Fruit fly (Drosophila melanogaster) whole organism, wandering third instar larva: ENCODE results near the gene nkt.

ENCODE experiments used
- Abd-B ChIP-seq: fragments of >200 bp; optimal IDR thresholded peaks from 2 replicates; lab custom pipeline; 2017; ENCODE audit warnings: missing biosample characterization, missing genetic modification characterization
- CG32264 ChIP-seq: fragments of 200-800 bp; sonication (Bioruptor generic); optimal IDR thresholded peaks from 2 replicates; lab custom pipeline; 2016; ENCODE audit warnings: missing biosample characterization, missing genetic modification characterization
- CG9705 ChIP-seq: fragments of 200-800 bp; sonication (Bioruptor generic); optimal IDR thresholded peaks from 2 replicates; lab custom pipeline; 2018; ENCODE audit warnings: missing biosample characterization, mild to moderate bottlenecking, missing genetic modification characterization
- CrebA ChIP-seq: fragments of 200-800 bp; sonication (Bioruptor generic); optimal IDR thresholded peaks from 2 replicates; lab custom pipeline; 2016; ENCODE audit warnings: missing biosample characterization, mild to moderate bottlenecking, missing genetic modification characterization, borderline replicate concordance
- Dfd ChIP-seq: fragments of >200 bp; optimal IDR thresholded peaks from 2 replicates; lab custom pipeline; 2017; ENCODE audit warnings: missing biosample characterization, missing genetic modification characterization
- Dif ChIP-seq: fragments of 200-275, 200-300 bp; sonication (Bioruptor generic); optimal IDR thresholded peaks from 2 replicates; lab custom pipeline; 2018; ENCODE audit warnings: missing biosample characterization, missing genetic modification characterization; ENCODE audit not compliant: partially characterized antibody
- GATAd ChIP-seq: sonication (Bioruptor generic); optimal IDR thresholded peaks from 2 replicates; lab custom pipeline; 2016; ENCODE audit warnings: missing biosample characterization, missing genetic modification characterization
- HLH106 ChIP-seq: fragments of 200-800 bp; optimal IDR thresholded peaks from 3 replicates; lab custom pipeline; 2019; ENCODE audit warnings: missing biosample characterization, mild to moderate bottlenecking, missing genetic modification characterization, moderate library complexity
- Hnf4 ChIP-seq: fragments of 200-800 bp; sonication (Bioruptor generic); optimal IDR thresholded peaks from 2 replicates; lab custom pipeline; 2016; ENCODE audit warnings: missing biosample characterization, mild to moderate bottlenecking, missing genetic modification characterization
- Hr78 ChIP-seq: fragments of >200 bp; optimal IDR thresholded peaks from 2 replicates; lab custom pipeline; 2017; ENCODE audit warnings: missing biosample characterization, missing genetic modification characterization
- Hr83 ChIP-seq: fragments of 200-300 bp; sonication (Bioruptor generic); optimal IDR thresholded peaks from 2 replicates; lab custom pipeline; 2016; ENCODE audit warnings: missing biosample characterization, mild to moderate bottlenecking, missing genetic modification characterization, moderate library complexity; ENCODE audit not compliant: poor library complexity, severe bottlenecking
- Jra ChIP-seq: sonication (Bioruptor generic); optimal IDR thresholded peaks from 2 replicates; lab custom pipeline; 2016; ENCODE audit warnings: missing biosample characterization, missing genetic modification characterization
- Mio ChIP-seq: sonication (Bioruptor generic); optimal IDR thresholded peaks from 2 replicates; lab custom pipeline; 2016; ENCODE audit warnings: missing biosample characterization, missing genetic modification characterization
- Myc ChIP-seq: fragments of >200 bp; optimal IDR thresholded peaks from 2 replicates; lab custom pipeline; 2017
- N ChIP-seq: fragments of >200 bp; optimal IDR thresholded peaks from 2 replicates; lab custom pipeline; 2018; ENCODE audit warnings: missing biosample characterization, missing external identifiers, missing genetic modification characterization
- OdsH ChIP-seq: fragments of 200-800 bp; sonication (Bioruptor generic); optimal IDR thresholded peaks from 2 replicates; lab custom pipeline; 2016; ENCODE audit warnings: missing biosample characterization, mild to moderate bottlenecking, missing genetic modification characterization
- Rel ChIP-seq, 2 experiments: fragments of 200-800 bp; sonication (Bioruptor generic) in 1 of 2; optimal IDR thresholded peaks; 2 replicates in 1 of 2; 3 replicates in 1 of 2; lab custom pipeline; 2016 to 2019; ENCODE audit warnings: mild to moderate bottlenecking in 2 of 2, missing biosample characterization in 2 of 2, missing genetic modification characterization in 2 of 2, moderate library complexity in 1 of 2
- Sp1 ChIP-seq: fragments of 200-800 bp; sonication (Bioruptor generic); optimal IDR thresholded peaks from 3 replicates; lab custom pipeline; 2019; ENCODE audit warnings: missing biosample characterization, mild to moderate bottlenecking, missing genetic modification characterization, moderate library complexity
- Vsx2 ChIP-seq: fragments of 200-300, 225-300 bp; sonication (Bioruptor generic); optimal IDR thresholded peaks from 2 replicates; lab custom pipeline; 2018; ENCODE audit warnings: missing biosample characterization, missing genetic modification characterization; ENCODE audit not compliant: partially characterized antibody
- br ChIP-seq: fragments of 200-800 bp; sonication (Bioruptor generic); optimal IDR thresholded peaks from 2 replicates; lab custom pipeline; 2016; ENCODE audit warnings: missing biosample characterization, missing genetic modification characterization
- brk ChIP-seq: fragments of 200-800 bp; sonication (Bioruptor generic); optimal IDR thresholded peaks from 2 replicates; lab custom pipeline; 2016; ENCODE audit warnings: missing biosample characterization, mild to moderate bottlenecking, missing genetic modification characterization
- dl ChIP-seq, 2 experiments: fragments of 175-275, 200-275 bp in 1 of 2; fragments of 200-275 bp in 1 of 2; sonication (Bioruptor generic); optimal IDR thresholded peaks; lab custom pipeline; 2018; ENCODE audit warnings: mild to moderate bottlenecking in 2 of 2, missing biosample characterization in 2 of 2, missing genetic modification characterization in 2 of 2, moderate library complexity in 2 of 2; ENCODE audit not compliant: partially characterized antibody in 2 of 2, insufficient read depth in 1 of 2
- dmrt93B ChIP-seq: fragments of 200-800 bp; sonication (Bioruptor generic); optimal IDR thresholded peaks from 2 replicates; lab custom pipeline; 2018; ENCODE audit warnings: missing biosample characterization, mild to moderate bottlenecking, missing genetic modification characterization
- dsf ChIP-seq: sonication (Bioruptor generic); optimal IDR thresholded peaks from 2 replicates; lab custom pipeline; 2016; ENCODE audit warnings: missing biosample characterization, missing genetic modification characterization, borderline replicate concordance
- ey ChIP-seq: fragments of 200-800 bp; sonication (Bioruptor generic); optimal IDR thresholded peaks from 2 replicates; lab custom pipeline; 2016; ENCODE audit warnings: missing biosample characterization, missing genetic modification characterization
- foxo ChIP-seq, 2 experiments: fragments of 200-800 bp; sonication (Bioruptor generic); optimal IDR thresholded peaks; 2 replicates in 1 of 2; 3 replicates in 1 of 2; lab custom pipeline; 2016 to 2017; ENCODE audit warnings: missing biosample characterization in 2 of 2, missing genetic modification characterization in 2 of 2
- fru ChIP-seq: fragments of 200-800 bp; sonication (Bioruptor generic); optimal IDR thresholded peaks from 3 replicates; lab custom pipeline; 2016; ENCODE audit warnings: missing biosample characterization, mild to moderate bottlenecking, missing genetic modification characterization
- h ChIP-seq: fragments of 200-800 bp; sonication (Bioruptor generic); optimal IDR thresholded peaks from 3 replicates; lab custom pipeline; 2016; ENCODE audit warnings: missing biosample characterization, mild to moderate bottlenecking, missing genetic modification characterization
- jim ChIP-seq: fragments of 175-275, 200-325 bp; sonication (Bioruptor generic); optimal IDR thresholded peaks from 2 replicates; lab custom pipeline; 2016; ENCODE audit warnings: missing biosample characterization, mild to moderate bottlenecking, missing genetic modification characterization
- lola ChIP-seq: fragments of >200 bp; optimal IDR thresholded peaks from 2 replicates; lab custom pipeline; 2017; ENCODE audit warnings: missing biosample characterization, missing genetic modification characterization
- pan ChIP-seq: fragments of >200 bp; optimal IDR thresholded peaks from 2 replicates; lab custom pipeline; 2017
- psq ChIP-seq: fragments of 200-800 bp; sonication (Bioruptor generic); optimal IDR thresholded peaks from 3 replicates; lab custom pipeline; 2017; ENCODE audit warnings: missing biosample characterization, mild to moderate bottlenecking, missing genetic modification characterization, moderate library complexity
- rgr ChIP-seq: fragments of 200-800 bp; sonication (Bioruptor generic); optimal IDR thresholded peaks from 3 replicates; lab custom pipeline; 2016; ENCODE audit warnings: missing biosample characterization, mild to moderate bottlenecking, missing genetic modification characterization
- sage ChIP-seq: fragments of 200-800 bp; sonication (Bioruptor generic); optimal IDR thresholded peaks from 2 replicates; lab custom pipeline; 2016; ENCODE audit warnings: missing biosample characterization, mild to moderate bottlenecking, missing genetic modification characterization
- sv ChIP-seq: fragments of 200-800 bp; sonication (Bioruptor generic); optimal IDR thresholded peaks from 3 replicates; lab custom pipeline; 2016; ENCODE audit warnings: missing biosample characterization, missing genetic modification characterization
- tai ChIP-seq: sonication (Bioruptor generic); optimal IDR thresholded peaks from 2 replicates; lab custom pipeline; 2016; ENCODE audit warnings: missing biosample characterization, missing genetic modification characterization
- usp ChIP-seq: fragments of >200 bp; optimal IDR thresholded peaks from 2 replicates; lab custom pipeline; 2017; ENCODE audit warnings: missing biosample characterization, missing genetic modification characterization
- woc ChIP-seq: sonication (Bioruptor generic); optimal IDR thresholded peaks from 2 replicates; lab custom pipeline; 2016; ENCODE audit warnings: missing biosample characterization, mild to moderate bottlenecking, missing genetic modification characterization

nkt gene

DNA sequence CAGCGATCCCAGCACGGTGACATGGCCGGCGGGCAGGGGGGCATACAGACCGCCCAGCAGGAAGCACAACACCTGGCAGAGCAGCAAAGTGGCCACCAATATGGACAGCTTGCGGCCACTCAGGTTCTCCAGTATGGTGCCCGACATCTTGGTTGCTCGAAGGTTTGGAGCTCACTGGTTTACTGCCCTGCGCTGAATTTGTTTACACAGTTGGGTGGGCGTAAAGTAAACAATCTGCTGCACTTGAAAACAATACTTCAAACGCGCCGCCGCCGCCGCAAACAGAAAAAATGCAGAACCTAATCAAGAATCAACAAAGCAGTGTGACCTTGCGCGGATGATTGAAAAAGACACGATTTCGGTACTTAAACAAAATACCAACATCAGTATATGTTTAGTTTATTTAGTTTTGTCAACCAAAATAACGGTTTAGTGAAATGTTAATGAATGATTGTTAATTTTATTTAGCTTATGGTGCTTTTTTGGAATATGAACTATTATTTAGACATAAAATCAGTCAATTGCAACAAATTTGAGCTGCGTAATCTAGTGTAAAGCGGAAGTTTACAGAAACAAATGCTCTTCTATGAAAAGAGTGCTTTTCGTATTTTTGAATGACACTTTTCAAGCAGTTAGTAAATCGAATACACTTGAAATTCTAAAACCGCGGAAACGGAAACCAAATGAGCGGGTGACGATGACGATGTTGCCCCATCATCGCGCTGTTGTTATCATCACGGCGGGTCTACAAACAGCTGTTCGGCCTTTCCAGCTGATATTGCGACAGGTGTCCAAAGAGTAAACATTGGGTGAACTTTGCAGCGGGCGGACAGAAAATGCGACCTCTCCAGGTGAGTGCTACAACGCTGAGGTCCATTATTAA, 31.6 kb upstream of the nkt start, which contains the start of the genes wls and Adck5:
TSS of gene wls (minus strand) at position 327 of the 883 bp plus-strand sequence.
TSS of gene Adck5 (plus strand) at position 519 of the 883 bp plus-strand sequence.
- TF ChIP-seq Vsx2 (GFP tag; lab: Kevin White, UChicago): no peak
- peak; percentile 82 for TF ChIP-seq rgr (GFP tag; lab: Kevin White, UChicago)
- no peak for TF ChIP-seq sage (GFP tag; lab: Kevin White, UChicago)
- TF ChIP-seq GATAd (GFP tag; lab: Kevin White, UChicago): no peak
- TF ChIP-seq foxo (GFP tag; optimal IDR thresholded peaks at IDR 0.05; lab: Kevin White, UChicago): peak in 1 of 2 experiments; percentile 30
- no peak for TF ChIP-seq Hr78 (GFP tag; lab: Kevin White, UChicago)
- no peak for TF ChIP-seq dsf (GFP tag; lab: Kevin White, UChicago)
- TF ChIP-seq woc (GFP tag; lab: Kevin White, UChicago): no peak
- no peak for TF ChIP-seq dl (GFP tag; optimal IDR thresholded peaks at IDR 0.05; lab: Kevin White, UChicago; ENCODE audit: insufficient read depth in 1 of 2, partially characterized antibody in 2 of 2)
- peak; percentile 72 for TF ChIP-seq h (GFP tag; lab: Kevin White, UChicago)
- peak; percentile 87 for TF ChIP-seq Hr83 (GFP tag; lab: Kevin White, UChicago)
- TF ChIP-seq CG9705: peak; percentile 56
- no peak for TF ChIP-seq brk
- no peak for TF ChIP-seq lola (GFP tag; lab: Kevin White, UChicago)
- no peak for TF ChIP-seq Mio
- TF ChIP-seq br (GFP tag; lab: Kevin White, UChicago): peak; percentile 80
- no peak for TF ChIP-seq Dif (GFP tag; lab: Kevin White, UChicago)
- peak; percentile 57 for TF ChIP-seq Sp1 (GFP tag; lab: Kevin White, UChicago)
- TF ChIP-seq HLH106 (tag; lab: Kevin White, UChicago): peak; percentile 45
- TF ChIP-seq Dfd (GFP tag; lab: Kevin White, UChicago): no peak
- TF ChIP-seq ey (GFP tag; lab: Kevin White, UChicago): peak; percentile 15
- TF ChIP-seq fru (GFP tag; lab: Kevin White, UChicago): peak; percentile 63
- TF ChIP-seq CG32264 (GFP tag; lab: Kevin White, UChicago): no peak
- no peak for TF ChIP-seq Hnf4 (GFP tag; lab: Kevin White, UChicago)
- no peak for TF ChIP-seq Abd-B (GFP tag; lab: Kevin White, UChicago)
- TF ChIP-seq Rel (GFP tag; optimal IDR thresholded peaks at IDR 0.05; lab: Kevin White, UChicago): no peak
- no peak for TF ChIP-seq Rel (tag; optimal IDR thresholded peaks at IDR 0.05; lab: Kevin White, UChicago)
- no peak for TF ChIP-seq N (GFP tag; lab: Kevin White, UChicago)
- TF ChIP-seq pan (lab: Kevin White, UChicago): no peak
- TF ChIP-seq jim: no peak
- peak; percentile 64 for TF ChIP-seq OdsH
- peak; percentile 9 for TF ChIP-seq psq (GFP tag; lab: Kevin White, UChicago)
- no peak for TF ChIP-seq Jra
- no peak for TF ChIP-seq sv (GFP tag; lab: Kevin White, UChicago)
- no peak for TF ChIP-seq tai (GFP tag; lab: Kevin White, UChicago)
- no peak for TF ChIP-seq Myc (lab: Kevin White, UChicago)
- peak; percentile 74 for TF ChIP-seq dmrt93B
- no peak for TF ChIP-seq usp (GFP tag; lab: Kevin White, UChicago)
- TF ChIP-seq CrebA (GFP tag; lab: Kevin White, UChicago): no peak

DNA sequence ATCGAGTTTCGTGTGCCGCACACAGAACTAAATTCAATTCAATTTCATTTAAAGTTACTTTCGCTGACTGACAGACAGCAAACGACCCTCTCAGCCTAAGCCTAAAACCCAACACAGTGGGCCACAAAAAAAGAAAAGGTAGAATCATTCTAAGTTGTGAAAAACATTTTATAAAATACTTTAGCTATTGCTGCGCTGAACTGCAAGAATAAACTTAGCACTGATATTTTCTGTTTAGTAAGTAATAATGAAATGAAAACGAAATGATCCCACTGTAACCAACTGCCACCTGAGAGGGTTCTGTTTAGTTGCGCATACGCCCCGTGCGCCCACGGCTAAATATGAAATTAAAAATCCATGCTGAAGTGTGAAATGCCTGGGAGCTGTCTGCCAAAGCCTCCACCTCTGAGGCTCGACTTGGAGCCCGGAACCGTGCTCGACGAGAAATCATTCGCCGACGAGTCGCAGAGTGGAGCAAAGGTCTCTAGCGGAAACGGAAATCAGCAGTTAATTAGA, 28.0 kb upstream of the nkt start, which contains the start of gene CG14142:
TSS of gene CG14142 (plus strand) at position 466 of the 516 bp plus-strand sequence.
- TF ChIP-seq fru (GFP tag; lab: Kevin White, UChicago): no peak
- no peak for TF ChIP-seq dsf (GFP tag; lab: Kevin White, UChicago)
- no peak for TF ChIP-seq tai (GFP tag; lab: Kevin White, UChicago)
- no peak for TF ChIP-seq Rel (GFP tag; optimal IDR thresholded peaks at IDR 0.05; lab: Kevin White, UChicago)
- TF ChIP-seq Rel (tag; optimal IDR thresholded peaks at IDR 0.05; lab: Kevin White, UChicago): no peak
- no peak for TF ChIP-seq N (GFP tag; lab: Kevin White, UChicago)
- TF ChIP-seq Vsx2 (GFP tag; lab: Kevin White, UChicago): no peak
- no peak for TF ChIP-seq Sp1 (GFP tag; lab: Kevin White, UChicago)
- TF ChIP-seq woc (GFP tag; lab: Kevin White, UChicago): no peak
- TF ChIP-seq CG32264 (GFP tag; lab: Kevin White, UChicago): no peak
- TF ChIP-seq h (GFP tag; lab: Kevin White, UChicago): no peak
